Fruit fly (Drosophila melanogaster): ENCODE results near the gene MED14.

DNA sequence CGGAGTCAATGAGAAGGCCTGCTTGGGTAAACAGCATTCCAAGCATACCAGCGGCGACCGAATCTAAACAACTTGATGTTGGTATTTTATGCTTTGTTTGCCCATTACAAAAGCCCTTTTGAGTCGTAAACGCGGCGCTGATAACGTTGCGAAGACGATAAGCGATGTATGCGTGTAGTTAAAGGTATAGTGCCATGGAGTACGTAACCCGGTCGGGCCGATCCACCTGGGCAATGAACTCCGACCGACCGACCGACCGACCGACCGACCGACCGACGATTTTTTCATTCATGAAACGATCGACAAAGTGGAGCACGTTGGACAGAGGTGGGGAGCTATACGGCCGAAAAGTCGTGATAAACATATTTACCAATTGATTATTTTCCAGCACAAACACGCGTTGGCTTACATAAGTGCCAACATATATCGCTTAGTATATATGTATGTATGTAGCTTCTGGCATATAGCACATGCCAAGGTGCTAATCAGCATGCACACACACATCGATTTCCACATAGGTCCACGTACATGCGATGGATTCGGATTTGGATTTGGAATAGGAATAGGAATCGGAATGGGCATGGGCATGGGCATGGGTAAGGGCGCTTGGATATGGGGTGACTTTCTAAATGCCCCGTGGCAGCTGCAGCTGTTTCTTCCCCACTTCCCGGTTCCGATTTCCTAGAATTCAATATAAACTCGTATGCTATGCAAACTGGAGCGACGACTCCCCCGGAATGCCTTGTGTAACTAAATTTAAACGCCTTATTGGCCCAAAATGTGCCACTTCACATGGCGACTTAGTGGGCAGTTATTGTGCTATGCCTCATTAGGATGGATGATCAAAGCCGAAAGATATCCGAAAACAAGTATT, 50.1 kb downstream of the MED14 start:
- TF ChIP-seq CG9948 (tag; optimal IDR thresholded peaks at IDR 0.05), result no peak
- TF ChIP-seq EcR (GFP tag; optimal IDR thresholded peaks at IDR 0.05), result peak; percentile 67
- no peak for TF ChIP-seq CG4496 (GFP tag; IDR thresholded peaks at IDR 0.05)
- TF ChIP-seq CG17806 (tag; optimal IDR thresholded peaks at IDR 0.05), result no peak
- no peak for TF ChIP-seq Ets98B (GFP tag; IDR thresholded peaks at IDR 0.05)
- TF ChIP-seq fd96Ca (GFP tag; IDR thresholded peaks at IDR 0.05), result no peak
- no peak for TF ChIP-seq CG13204 (GFP tag; optimal IDR thresholded peaks at IDR 0.05)

Data from whole organism, pupa.